Fruit fly (Drosophila melanogaster) whole organism, wandering third instar larva: Measurements from ENCODE around the gene CG43402.
A peak's percentile ranks its signal among the peaks of the same experiment; 100 is the strongest.

ENCODE experiments used
- Abd-B ChIP-seq: fragments of >200 bp; optimal IDR thresholded peaks from 2 replicates; lab custom pipeline; 2017; ENCODE audit warnings: missing biosample characterization, missing genetic modification characterization
- CrebA ChIP-seq: fragments of 200-800 bp; sonication (Bioruptor generic); optimal IDR thresholded peaks from 2 replicates; lab custom pipeline; 2016; ENCODE audit warnings: missing biosample characterization, mild to moderate bottlenecking, missing genetic modification characterization, borderline replicate concordance
- Dif ChIP-seq: fragments of 200-275, 200-300 bp; sonication (Bioruptor generic); optimal IDR thresholded peaks from 2 replicates; lab custom pipeline; 2018; ENCODE audit warnings: missing biosample characterization, missing genetic modification characterization; ENCODE audit not compliant: partially characterized antibody
- HLH106 ChIP-seq: fragments of 200-800 bp; optimal IDR thresholded peaks from 3 replicates; lab custom pipeline; 2019; ENCODE audit warnings: missing biosample characterization, mild to moderate bottlenecking, missing genetic modification characterization, moderate library complexity
- Hnf4 ChIP-seq: fragments of 200-800 bp; sonication (Bioruptor generic); optimal IDR thresholded peaks from 2 replicates; lab custom pipeline; 2016; ENCODE audit warnings: missing biosample characterization, mild to moderate bottlenecking, missing genetic modification characterization
- Hr78 ChIP-seq: fragments of >200 bp; optimal IDR thresholded peaks from 2 replicates; lab custom pipeline; 2017; ENCODE audit warnings: missing biosample characterization, missing genetic modification characterization
- Hr83 ChIP-seq: fragments of 200-300 bp; sonication (Bioruptor generic); optimal IDR thresholded peaks from 2 replicates; lab custom pipeline; 2016; ENCODE audit warnings: missing biosample characterization, mild to moderate bottlenecking, missing genetic modification characterization, moderate library complexity; ENCODE audit not compliant: poor library complexity, severe bottlenecking
- Jra ChIP-seq: sonication (Bioruptor generic); optimal IDR thresholded peaks from 2 replicates; lab custom pipeline; 2016; ENCODE audit warnings: missing biosample characterization, missing genetic modification characterization
- Myc ChIP-seq: fragments of >200 bp; optimal IDR thresholded peaks from 2 replicates; lab custom pipeline; 2017
- N ChIP-seq: fragments of >200 bp; optimal IDR thresholded peaks from 2 replicates; lab custom pipeline; 2018; ENCODE audit warnings: missing biosample characterization, missing external identifiers, missing genetic modification characterization
- OdsH ChIP-seq: fragments of 200-800 bp; sonication (Bioruptor generic); optimal IDR thresholded peaks from 2 replicates; lab custom pipeline; 2016; ENCODE audit warnings: missing biosample characterization, mild to moderate bottlenecking, missing genetic modification characterization
- Rel ChIP-seq, 2 experiments: fragments of 200-800 bp; sonication (Bioruptor generic) in 1 of 2; optimal IDR thresholded peaks; 2 replicates in 1 of 2; 3 replicates in 1 of 2; lab custom pipeline; 2016 to 2019; ENCODE audit warnings: mild to moderate bottlenecking in 2 of 2, missing biosample characterization in 2 of 2, missing genetic modification characterization in 2 of 2, moderate library complexity in 1 of 2
- Sp1 ChIP-seq: fragments of 200-800 bp; sonication (Bioruptor generic); optimal IDR thresholded peaks from 3 replicates; lab custom pipeline; 2019; ENCODE audit warnings: missing biosample characterization, mild to moderate bottlenecking, missing genetic modification characterization, moderate library complexity
- Vsx2 ChIP-seq: fragments of 200-300, 225-300 bp; sonication (Bioruptor generic); optimal IDR thresholded peaks from 2 replicates; lab custom pipeline; 2018; ENCODE audit warnings: missing biosample characterization, missing genetic modification characterization; ENCODE audit not compliant: partially characterized antibody
- br ChIP-seq: fragments of 200-800 bp; sonication (Bioruptor generic); optimal IDR thresholded peaks from 2 replicates; lab custom pipeline; 2016; ENCODE audit warnings: missing biosample characterization, missing genetic modification characterization
- brk ChIP-seq: fragments of 200-800 bp; sonication (Bioruptor generic); optimal IDR thresholded peaks from 2 replicates; lab custom pipeline; 2016; ENCODE audit warnings: missing biosample characterization, mild to moderate bottlenecking, missing genetic modification characterization
- dmrt93B ChIP-seq: fragments of 200-800 bp; sonication (Bioruptor generic); optimal IDR thresholded peaks from 2 replicates; lab custom pipeline; 2018; ENCODE audit warnings: missing biosample characterization, mild to moderate bottlenecking, missing genetic modification characterization
- dsf ChIP-seq: sonication (Bioruptor generic); optimal IDR thresholded peaks from 2 replicates; lab custom pipeline; 2016; ENCODE audit warnings: missing biosample characterization, missing genetic modification characterization, borderline replicate concordance
- ey ChIP-seq: fragments of 200-800 bp; sonication (Bioruptor generic); optimal IDR thresholded peaks from 2 replicates; lab custom pipeline; 2016; ENCODE audit warnings: missing biosample characterization, missing genetic modification characterization
- foxo ChIP-seq, 2 experiments: fragments of 200-800 bp; sonication (Bioruptor generic); optimal IDR thresholded peaks; 2 replicates in 1 of 2; 3 replicates in 1 of 2; lab custom pipeline; 2016 to 2017; ENCODE audit warnings: missing biosample characterization in 2 of 2, missing genetic modification characterization in 2 of 2
- fru ChIP-seq: fragments of 200-800 bp; sonication (Bioruptor generic); optimal IDR thresholded peaks from 3 replicates; lab custom pipeline; 2016; ENCODE audit warnings: missing biosample characterization, mild to moderate bottlenecking, missing genetic modification characterization
- h ChIP-seq: fragments of 200-800 bp; sonication (Bioruptor generic); optimal IDR thresholded peaks from 3 replicates; lab custom pipeline; 2016; ENCODE audit warnings: missing biosample characterization, mild to moderate bottlenecking, missing genetic modification characterization
- lola ChIP-seq: fragments of >200 bp; optimal IDR thresholded peaks from 2 replicates; lab custom pipeline; 2017; ENCODE audit warnings: missing biosample characterization, missing genetic modification characterization
- pan ChIP-seq: fragments of >200 bp; optimal IDR thresholded peaks from 2 replicates; lab custom pipeline; 2017
- psq ChIP-seq: fragments of 200-800 bp; sonication (Bioruptor generic); optimal IDR thresholded peaks from 3 replicates; lab custom pipeline; 2017; ENCODE audit warnings: missing biosample characterization, mild to moderate bottlenecking, missing genetic modification characterization, moderate library complexity
- rgr ChIP-seq: fragments of 200-800 bp; sonication (Bioruptor generic); optimal IDR thresholded peaks from 3 replicates; lab custom pipeline; 2016; ENCODE audit warnings: missing biosample characterization, mild to moderate bottlenecking, missing genetic modification characterization
- sv ChIP-seq: fragments of 200-800 bp; sonication (Bioruptor generic); optimal IDR thresholded peaks from 3 replicates; lab custom pipeline; 2016; ENCODE audit warnings: missing biosample characterization, missing genetic modification characterization
- woc ChIP-seq: sonication (Bioruptor generic); optimal IDR thresholded peaks from 2 replicates; lab custom pipeline; 2016; ENCODE audit warnings: missing biosample characterization, mild to moderate bottlenecking, missing genetic modification characterization

CG43402 gene

DNA sequence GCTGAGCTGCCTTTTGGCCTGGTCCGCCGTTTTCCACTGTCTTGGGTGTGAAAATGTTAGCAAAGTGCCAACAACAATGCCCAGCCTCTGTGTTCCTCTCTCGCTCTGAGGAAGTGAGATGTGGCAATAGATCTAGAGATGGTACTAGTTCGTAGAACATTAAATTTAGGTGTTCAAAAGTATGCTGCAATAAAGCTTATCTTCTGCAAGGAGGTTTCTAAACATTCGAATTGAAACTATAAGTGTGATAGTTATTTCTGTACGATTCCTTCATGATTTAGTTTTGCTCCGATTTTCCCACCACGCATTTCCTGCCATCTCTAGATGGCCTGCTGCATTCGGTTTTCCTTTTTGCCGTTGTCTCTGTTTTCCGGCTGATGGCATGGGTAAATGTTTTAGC is 36.1 kb downstream of the CG43402 start:
- TF ChIP-seq Hr83 (GFP tag; lab: Kevin White, UChicago) = no peak
- no peak for TF ChIP-seq pan
- no peak for TF ChIP-seq dsf (GFP tag; lab: Kevin White, UChicago)
- no peak for TF ChIP-seq br (GFP tag; lab: Kevin White, UChicago)
- no peak for TF ChIP-seq fru (GFP tag; lab: Kevin White, UChicago)
- no peak for TF ChIP-seq CrebA (GFP tag; lab: Kevin White, UChicago)
- no peak for TF ChIP-seq Dif (GFP tag; lab: Kevin White, UChicago)
- TF ChIP-seq N = no peak
- TF ChIP-seq h (GFP tag; lab: Kevin White, UChicago) = no peak
- no peak for TF ChIP-seq Hr78 (GFP tag; lab: Kevin White, UChicago)
- TF ChIP-seq sv (GFP tag; lab: Kevin White, UChicago) = no peak
- no peak for TF ChIP-seq Hnf4 (GFP tag; lab: Kevin White, UChicago)
- no peak for TF ChIP-seq woc
- no peak for TF ChIP-seq Vsx2 (GFP tag; lab: Kevin White, UChicago)
- TF ChIP-seq psq (GFP tag; lab: Kevin White, UChicago) = no peak
- no peak for TF ChIP-seq Jra (GFP tag; lab: Kevin White, UChicago)
- no peak for TF ChIP-seq dmrt93B (GFP tag; lab: Kevin White, UChicago)
- no peak for TF ChIP-seq Abd-B (GFP tag; lab: Kevin White, UChicago)
- no peak for TF ChIP-seq Myc
- TF ChIP-seq ey = no peak

DNA sequence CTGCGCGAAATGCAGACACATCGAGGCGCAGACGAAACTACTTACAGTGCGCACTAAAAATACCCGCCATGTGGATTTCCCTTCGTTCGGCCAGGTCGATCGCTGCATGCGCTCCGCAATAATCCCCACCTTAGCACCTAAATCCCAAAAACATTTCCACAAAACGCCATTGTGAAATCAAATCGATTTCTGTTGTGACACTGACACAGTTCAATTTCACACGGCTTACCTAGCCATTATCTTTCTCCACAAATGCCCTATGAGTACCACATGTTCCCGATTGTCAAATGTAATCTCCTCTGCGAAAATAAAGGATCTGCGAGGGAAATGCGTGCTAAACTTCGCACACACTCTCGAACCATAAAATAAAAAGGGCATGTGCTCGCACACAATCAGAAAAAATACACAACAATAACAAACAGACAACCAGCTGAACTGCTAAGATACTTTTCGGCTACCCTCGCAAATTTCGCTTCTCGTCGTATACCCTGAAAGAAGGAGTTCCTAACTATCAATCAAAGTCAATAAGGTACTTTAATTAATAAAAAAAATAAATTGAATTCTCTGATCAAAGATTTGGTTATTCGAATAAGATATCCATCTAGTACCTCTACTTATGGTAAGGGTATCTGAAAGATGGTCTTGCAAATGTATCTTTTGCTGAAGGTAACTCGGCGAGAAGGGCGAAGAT is 43.7 kb downstream of the CG43402 start:
- TF ChIP-seq h (GFP tag; lab: Kevin White, UChicago) = peak; percentile 60
- TF ChIP-seq brk (GFP tag; lab: Kevin White, UChicago) = no peak
- TF ChIP-seq fru (GFP tag; lab: Kevin White, UChicago) = peak; percentile 71
- peak; percentile 80 for TF ChIP-seq woc
- TF ChIP-seq dmrt93B (GFP tag; lab: Kevin White, UChicago) = peak; percentile 39
- TF ChIP-seq HLH106 = peak; percentile 22
- peak; percentile 52 for TF ChIP-seq Sp1
- TF ChIP-seq foxo (GFP tag; optimal IDR thresholded peaks at IDR 0.05; lab: Kevin White, UChicago) = peak in 1 of 2 experiments; percentile 59
- TF ChIP-seq Rel (GFP tag; optimal IDR thresholded peaks at IDR 0.05; lab: Kevin White, UChicago) = no peak
- TF ChIP-seq Rel (tag; optimal IDR thresholded peaks at IDR 0.05; lab: Kevin White, UChicago) = no peak
- TF ChIP-seq OdsH = peak; percentile 51
- TF ChIP-seq br (GFP tag; lab: Kevin White, UChicago) = peak; percentile 32
- TF ChIP-seq CrebA (GFP tag; lab: Kevin White, UChicago) = no peak
- TF ChIP-seq rgr (GFP tag; lab: Kevin White, UChicago) = peak; percentile 19
- peak; percentile 51 for TF ChIP-seq ey
- no peak for TF ChIP-seq Hnf4 (GFP tag; lab: Kevin White, UChicago)
- peak; percentile 56 for TF ChIP-seq psq (GFP tag; lab: Kevin White, UChicago)
- TF ChIP-seq lola = no peak
- TF ChIP-seq, all 38 proteins: peak for 12

DNA sequence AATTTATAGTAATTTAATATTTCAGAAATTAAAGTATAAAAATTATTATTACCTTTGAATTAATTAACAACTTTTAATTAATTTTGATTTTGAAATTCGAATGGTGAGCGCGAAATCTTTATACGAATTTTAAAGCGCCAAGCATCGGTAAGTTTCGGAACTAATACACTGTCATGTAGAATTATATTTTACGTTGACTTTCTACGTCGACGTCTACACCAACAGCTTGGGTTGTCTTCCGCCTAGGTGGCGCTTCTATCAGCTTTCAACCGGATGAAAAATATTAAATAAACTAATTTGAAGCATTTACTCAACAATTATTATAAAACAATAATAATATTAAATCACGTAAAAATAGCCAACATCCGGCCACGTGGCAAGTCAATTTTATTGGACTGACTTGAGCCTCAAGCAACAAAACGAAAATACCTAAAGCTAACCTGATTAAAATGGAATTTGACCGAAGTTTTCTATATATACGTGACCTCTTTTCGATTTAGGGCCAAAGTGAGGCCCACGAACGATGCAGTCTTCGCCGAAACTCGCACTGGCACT is 49.4 kb downstream of the CG43402 start, which contains the start of gene CG31928:
TSS of gene CG31928 (plus strand) at position 505 of the 555 bp plus-strand sequence.
- TF ChIP-seq Myc = peak; percentile 85
- TF ChIP-seq ey = no peak
